Worm (Caenorhabditis elegans) whole organism, mixed stage, embryonic: Measurements from ENCODE around the gene prkl-1.

Experiments
- ces-1 ChIP-seq: fragments of 150-350 bp; optimal IDR thresholded peaks from 2 replicates; lab custom pipeline; 2014; ENCODE audit warnings: missing biosample characterization, missing genetic modification reagents, missing genetic modification characterization
- elt-1 ChIP-seq: sonication (generic microtip); optimal IDR thresholded peaks from 2 replicates; lab custom pipeline; 2017; ENCODE audit warnings: missing genetic modification characterization, mild to moderate bottlenecking, missing compliant biosample characterization, antibody characterized with exemption, moderate library complexity, borderline replicate concordance; ENCODE audit not compliant: insufficient read depth
- lsy-2 ChIP-seq: fragments of 150-350 bp; optimal IDR thresholded peaks from 2 replicates; lab custom pipeline; 2014; ENCODE audit warnings: missing biosample characterization, missing genetic modification characterization
- mep-1 ChIP-seq: fragments of 150-350 bp; optimal IDR thresholded peaks from 2 replicates; lab custom pipeline; 2017; ENCODE audit warnings: missing biosample characterization, missing genetic modification reagents, missing genetic modification characterization, inconsistent platforms
- snpc-4 ChIP-seq: fragments of 150-350 bp; optimal IDR thresholded peaks from 2 replicates; lab custom pipeline; 2014; ENCODE audit warnings: missing biosample characterization, missing genetic modification characterization
- unc-39 ChIP-seq: fragments of 150-350 bp; optimal IDR thresholded peaks from 2 replicates; lab custom pipeline; 2014; ENCODE audit warnings: missing biosample characterization, missing genetic modification characterization

DNA sequence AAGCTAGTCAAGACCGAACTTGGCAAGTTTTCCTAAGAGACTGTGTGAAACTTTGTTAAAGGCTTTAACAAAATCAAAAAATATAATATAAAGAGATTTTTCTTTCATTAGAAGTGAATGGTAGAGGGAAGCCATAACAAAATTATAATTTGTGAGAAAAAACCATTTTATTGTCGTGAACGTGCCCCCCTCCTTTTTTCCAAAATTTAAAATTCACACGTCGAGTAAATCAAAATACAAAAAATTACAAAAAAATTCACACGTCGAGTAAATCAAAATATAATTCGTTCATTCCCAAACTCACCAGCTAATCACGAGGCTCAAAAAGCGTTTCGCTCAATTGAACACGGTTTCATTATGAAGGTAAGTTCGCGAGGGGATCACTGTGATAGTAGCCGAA lies 22.8 kb upstream of the prkl-1 start, which contains the start of gene C25A8.2:
- no peak for TF ChIP-seq snpc-4 (tag; lab: Kevin White, UChicago)
- no peak for TF ChIP-seq elt-1
- TF ChIP-seq lsy-2 (tag; lab: Kevin White, UChicago): no peak
- no peak for TF ChIP-seq ces-1 (GFP tag; lab: Kevin White, UChicago)
- TF ChIP-seq mep-1 (tag; lab: Kevin White, UChicago): no peak
- no peak for TF ChIP-seq unc-39
